Fruit fly (Drosophila melanogaster): Measurements from ENCODE around the gene Sp7.

DNA sequence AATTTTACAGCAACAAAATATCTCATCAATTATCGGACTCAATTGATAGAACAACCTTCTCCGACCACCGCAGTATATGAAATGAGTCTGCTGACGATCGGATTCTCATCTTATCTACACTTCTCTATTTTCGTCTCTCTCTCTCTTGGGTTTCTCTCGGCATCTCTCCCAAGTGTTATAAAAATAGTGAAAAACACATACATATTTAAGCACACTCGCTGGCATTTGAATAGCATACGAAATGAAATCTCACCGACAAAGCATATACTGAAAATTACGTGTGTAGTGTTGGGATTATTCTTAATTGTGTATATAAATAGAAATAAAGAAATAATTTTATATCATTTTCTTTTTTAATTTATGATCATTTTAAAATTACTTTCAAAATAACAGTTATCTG is 9.6 kb upstream of the Sp7 start, which contains the start of gene pyd3:
- TF ChIP-seq EcR (GFP tag; optimal IDR thresholded peaks at IDR 0.05) (no peak), pan (optimal IDR thresholded peaks at IDR 0.05) (no peak)

Measured in whole organism.